Fruit fly (Drosophila melanogaster) whole organism, embryonic: ENCODE measurements around the gene CG1161.

ENCODE experiments used
- Atf3 ChIP-seq: fragments of 200-800 bp; sonication (Bioruptor generic); optimal IDR thresholded peaks from 3 replicates; lab custom pipeline; 2016; ENCODE audit warnings: missing biosample characterization, missing genetic modification characterization
- CG10654 ChIP-seq: fragments of 200-800 bp; sonication (Bioruptor generic); optimal IDR thresholded peaks from 2 replicates; lab custom pipeline; 2016; ENCODE audit warnings: missing biosample characterization, missing genetic modification characterization
- CG11695 ChIP-seq: fragments of 200-800 bp; sonication (Bioruptor generic); IDR thresholded peaks from 3 replicates; pipeline ENCODE4 v1.3.6; 2022; ENCODE audit warnings: missing biosample characterization, missing genetic modification characterization
- CG14050 ChIP-seq: fragments of 200-800 bp; sonication (Bioruptor generic); IDR thresholded peaks from 3 replicates; pipeline ENCODE4 v1.3.6; 2022; ENCODE audit warnings: missing biosample characterization, missing genetic modification characterization
- CG14667 ChIP-seq: fragments of 200-800 bp; sonication (Bioruptor generic); IDR thresholded peaks from 2 replicates; pipeline ENCODE4 v1.3.6; 2022; ENCODE audit warnings: missing biosample characterization, missing genetic modification characterization
- CG15011 ChIP-seq: fragments of 200-800 bp; sonication (Bioruptor generic); optimal IDR thresholded peaks from 3 replicates; lab custom pipeline; 2018; ENCODE audit warnings: missing biosample characterization, mild to moderate bottlenecking, missing genetic modification characterization
- CG15073 ChIP-seq: fragments of 200-800 bp; sonication (Bioruptor generic); optimal IDR thresholded peaks from 2 replicates; lab custom pipeline; 2016; ENCODE audit warnings: missing biosample characterization, missing genetic modification characterization
- CG15601 ChIP-seq: fragments of 200-800 bp; sonication (Bioruptor generic); optimal IDR thresholded peaks from 3 replicates; lab custom pipeline; 2019; ENCODE audit warnings: missing biosample characterization, mild to moderate bottlenecking, missing genetic modification characterization, moderate library complexity
- CG17359 ChIP-seq: fragments of 200-800 bp; sonication (Bioruptor generic); optimal IDR thresholded peaks from 3 replicates; lab custom pipeline; 2018; ENCODE audit warnings: missing biosample characterization, mild to moderate bottlenecking, missing genetic modification characterization, moderate library complexity
- CG17361 ChIP-seq: fragments of 200-800 bp; sonication (Bioruptor generic); IDR thresholded peaks from 3 replicates; pipeline ENCODE4 v1.3.6; 2022; ENCODE audit warnings: missing biosample characterization, missing genetic modification characterization
- CG1792 ChIP-seq: fragments of 200-800 bp; sonication (Bioruptor generic); optimal IDR thresholded peaks from 2 replicates; lab custom pipeline; 2016; ENCODE audit warnings: missing biosample characterization, missing genetic modification characterization
- CG18764 ChIP-seq: fragments of 200-800 bp; sonication (Bioruptor generic); optimal IDR thresholded peaks from 3 replicates; lab custom pipeline; 2016; ENCODE audit warnings: missing biosample characterization, missing genetic modification characterization
- CG2129 ChIP-seq: fragments of 200-800 bp; sonication (Bioruptor generic); IDR thresholded peaks from 2 replicates; pipeline ENCODE4 v1.3.6; 2022; ENCODE audit warnings: missing biosample characterization, missing genetic modification characterization; ENCODE audit not compliant: partially characterized antibody
- CG34422 ChIP-seq: fragments of 200-800 bp; sonication (Bioruptor generic); IDR thresholded peaks from 3 replicates; pipeline ENCODE4 v1.3.6; 2022; ENCODE audit warnings: missing biosample characterization, missing genetic modification characterization
- CG4820 ChIP-seq: fragments of 200-800 bp; sonication (Bioruptor generic); optimal IDR thresholded peaks from 3 replicates; lab custom pipeline; 2016; ENCODE audit warnings: missing biosample characterization, missing genetic modification characterization
- CG5180 ChIP-seq: fragments of 200-800 bp; sonication (Bioruptor generic); optimal IDR thresholded peaks from 3 replicates; lab custom pipeline; 2017; ENCODE audit warnings: missing biosample characterization, missing genetic modification characterization, mild to moderate bottlenecking, moderate library complexity, missing genetic modification reagents
- CG6854 ChIP-seq: fragments of 200-800 bp; sonication (Bioruptor generic); optimal IDR thresholded peaks from 3 replicates; lab custom pipeline; 2017; ENCODE audit warnings: missing biosample characterization, mild to moderate bottlenecking, missing genetic modification characterization
- CG7839 ChIP-seq: fragments of 200-800 bp; sonication (Bioruptor generic); optimal IDR thresholded peaks from 3 replicates; lab custom pipeline; 2018; ENCODE audit warnings: missing biosample characterization, mild to moderate bottlenecking, missing genetic modification characterization, moderate library complexity
- CG7987 ChIP-seq: fragments of 200-800 bp; sonication (Bioruptor generic); optimal IDR thresholded peaks from 2 replicates; lab custom pipeline; 2018; ENCODE audit warnings: missing biosample characterization, mild to moderate bottlenecking, missing genetic modification characterization, moderate library complexity
- CG8359 ChIP-seq: fragments of 200-800 bp; sonication (Bioruptor generic); optimal IDR thresholded peaks from 2 replicates; lab custom pipeline; 2017; ENCODE audit warnings: missing biosample characterization, mild to moderate bottlenecking, missing genetic modification characterization, borderline replicate concordance
- CG9876 ChIP-seq: fragments of 200-800 bp; sonication (Bioruptor generic); optimal IDR thresholded peaks from 2 replicates; lab custom pipeline; 2016; ENCODE audit warnings: missing biosample characterization, missing genetic modification characterization
- Camta ChIP-seq: fragments of 200-800 bp; sonication (Bioruptor generic); optimal IDR thresholded peaks from 2 replicates; lab custom pipeline; 2016; ENCODE audit warnings: missing biosample characterization, missing genetic modification characterization
- Fer1 ChIP-seq: fragments of 200-800 bp; sonication (Bioruptor generic); optimal IDR thresholded peaks from 2 replicates; lab custom pipeline; 2017; ENCODE audit warnings: missing biosample characterization, mild to moderate bottlenecking, missing genetic modification characterization
- Fer2 ChIP-seq: fragments of 200-800 bp; sonication (Bioruptor generic); optimal IDR thresholded peaks from 2 replicates; lab custom pipeline; 2018; ENCODE audit warnings: missing biosample characterization, mild to moderate bottlenecking, missing genetic modification characterization, moderate library complexity
- HLH3B ChIP-seq: fragments of 200-800 bp; sonication (Bioruptor generic); IDR thresholded peaks from 2 replicates; pipeline ENCODE4 v1.3.6; 2022; ENCODE audit warnings: missing biosample characterization, missing genetic modification characterization
- Hr51 ChIP-seq, 2 experiments: fragments of 200-800 bp; sonication (Bioruptor generic); optimal IDR thresholded peaks; 2 replicates in 1 of 2; 3 replicates in 1 of 2; lab custom pipeline; 2016 to 2018; ENCODE audit warnings: missing biosample characterization in 2 of 2, missing genetic modification characterization in 2 of 2, mild to moderate bottlenecking in 1 of 2, moderate library complexity in 1 of 2
- Hsf ChIP-seq: fragments of 200-800 bp; sonication (Bioruptor generic); optimal IDR thresholded peaks from 3 replicates; lab custom pipeline; 2016; ENCODE audit warnings: missing biosample characterization, missing genetic modification characterization
- Max ChIP-seq: fragments of 200-800 bp; sonication (Bioruptor generic); optimal IDR thresholded peaks from 2 replicates; lab custom pipeline; 2016; ENCODE audit warnings: missing biosample characterization, mild to moderate bottlenecking, missing genetic modification characterization
- NFAT ChIP-seq: fragments of 200-800 bp; sonication (Bioruptor generic); IDR thresholded peaks from 2 replicates; pipeline ENCODE4 v1.3.6; 2022; ENCODE audit warnings: missing biosample characterization, missing genetic modification characterization
- NK7.1 ChIP-seq: fragments of 200-800 bp; sonication (Bioruptor generic); optimal IDR thresholded peaks from 3 replicates; lab custom pipeline; 2016; ENCODE audit warnings: missing biosample characterization, missing genetic modification characterization
- NfI ChIP-seq: fragments of 200-800 bp; sonication (Bioruptor generic); optimal IDR thresholded peaks from 3 replicates; lab custom pipeline; 2018; ENCODE audit warnings: missing biosample characterization, mild to moderate bottlenecking, missing genetic modification characterization, moderate library complexity
- Oli ChIP-seq: fragments of 200-800 bp; sonication (Bioruptor generic); optimal IDR thresholded peaks from 2 replicates; lab custom pipeline; 2018; ENCODE audit warnings: missing biosample characterization, mild to moderate bottlenecking, missing genetic modification characterization, moderate library complexity
- Poxn ChIP-seq: fragments of 200-800 bp; sonication (Bioruptor generic); IDR thresholded peaks from 2 replicates; pipeline ENCODE4 v1.3.6; 2022; ENCODE audit warnings: missing biosample characterization, missing genetic modification characterization
- Rx ChIP-seq: fragments of 200-800 bp; sonication (Bioruptor generic); IDR thresholded peaks from 2 replicates; pipeline ENCODE4 v1.3.6; 2022; ENCODE audit warnings: missing biosample characterization, missing genetic modification characterization
- Sry-δ ChIP-seq: fragments of 200-800 bp; sonication (Bioruptor generic); optimal IDR thresholded peaks from 2 replicates; lab custom pipeline; 2016; ENCODE audit warnings: missing biosample characterization, missing genetic modification characterization
- Xrp1 ChIP-seq: fragments of 200-800 bp; sonication (Bioruptor generic); IDR thresholded peaks from 2 replicates; pipeline ENCODE4 v1.3.6; 2022; ENCODE audit warnings: missing biosample characterization, missing genetic modification characterization
- amos ChIP-seq: fragments of 200-800 bp; sonication (Bioruptor generic); IDR thresholded peaks from 2 replicates; pipeline ENCODE4 v1.3.6; 2022; ENCODE audit warnings: missing biosample characterization, missing genetic modification characterization; ENCODE audit not compliant: partially characterized antibody
- aop ChIP-seq: fragments of 200-800 bp; sonication (Bioruptor generic); IDR thresholded peaks from 2 replicates; pipeline ENCODE4 v1.3.6; 2022; ENCODE audit warnings: missing biosample characterization, missing genetic modification characterization
- chinmo ChIP-seq: fragments of 200-800 bp; sonication (Bioruptor generic); IDR thresholded peaks from 4 replicates; pipeline ENCODE4 v1.3.6; 2022; ENCODE audit warnings: missing biosample characterization, missing genetic modification characterization; ENCODE audit not compliant: partially characterized antibody
- dmrt11E ChIP-seq: fragments of 200-800 bp; sonication (Bioruptor generic); optimal IDR thresholded peaks from 3 replicates; lab custom pipeline; 2018; ENCODE audit warnings: missing biosample characterization, mild to moderate bottlenecking, missing genetic modification characterization, moderate library complexity
- fd64A ChIP-seq: fragments of 200-800 bp; sonication (Bioruptor generic); optimal IDR thresholded peaks from 3 replicates; lab custom pipeline; 2018; ENCODE audit warnings: missing biosample characterization, mild to moderate bottlenecking, missing genetic modification characterization
- insv ChIP-seq, 2 experiments: fragments of 200-800 bp; sonication (Bioruptor generic); optimal IDR thresholded peaks; 3 replicates each; lab custom pipeline; 2016 to 2018; ENCODE audit warnings: missing biosample characterization in 2 of 2, missing genetic modification characterization in 2 of 2
- mirr ChIP-seq: fragments of 200-800 bp; sonication (Bioruptor generic); optimal IDR thresholded peaks from 3 replicates; lab custom pipeline; 2018; ENCODE audit warnings: missing biosample characterization, mild to moderate bottlenecking, missing genetic modification characterization
- pfk ChIP-seq: fragments of 200-800 bp; sonication (Bioruptor generic); optimal IDR thresholded peaks from 2 replicates; lab custom pipeline; 2018; ENCODE audit warnings: missing biosample characterization, mild to moderate bottlenecking, missing genetic modification characterization, moderate library complexity
- pho ChIP-seq: fragments of 200-800 bp; sonication (Bioruptor generic); optimal IDR thresholded peaks from 2 replicates; lab custom pipeline; 2016; ENCODE audit warnings: missing biosample characterization, missing genetic modification characterization
- psq ChIP-seq: fragments of 200-800 bp; sonication (Bioruptor generic); optimal IDR thresholded peaks from 2 replicates; lab custom pipeline; 2017; ENCODE audit warnings: missing biosample characterization, missing genetic modification characterization
- sd ChIP-seq: fragments of 200-800 bp; sonication (Bioruptor generic); optimal IDR thresholded peaks from 3 replicates; lab custom pipeline; 2018; ENCODE audit warnings: missing biosample characterization, mild to moderate bottlenecking, missing genetic modification characterization, moderate library complexity
- stwl ChIP-seq: fragments of 200-800 bp; sonication (Bioruptor generic); optimal IDR thresholded peaks from 3 replicates; lab custom pipeline; 2018; ENCODE audit warnings: missing biosample characterization, mild to moderate bottlenecking, missing genetic modification characterization, moderate library complexity
- tio ChIP-seq: fragments of 200-800 bp; sonication (Bioruptor generic); optimal IDR thresholded peaks from 2 replicates; lab custom pipeline; 2017; ENCODE audit warnings: missing biosample characterization, missing genetic modification characterization, inconsistent platforms
- wdn ChIP-seq: fragments of 200-800 bp; sonication (Bioruptor generic); IDR thresholded peaks from 2 replicates; pipeline ENCODE4 v1.3.6; 2022; ENCODE audit warnings: missing biosample characterization, missing genetic modification characterization

The CG1161 gene

dm6 chr3R:5371563-5371962 lies 16.7 kb downstream of the CG1161 start, which contains the start of gene Polr2F (continued):
- TF ChIP-seq Poxn = no peak; the same call in 1 of the 2 replicates
- no peak for TF ChIP-seq CG15073 (GFP tag; lab: Kevin White, UChicago)
- no peak for TF ChIP-seq CG15011 (GFP tag; lab: Kevin White, UChicago)
- peak; percentile 93 for TF ChIP-seq NFAT
- TF ChIP-seq CG4820 (GFP tag; lab: Kevin White, UChicago) = peak; percentile 68
- TF ChIP-seq pho (GFP tag; lab: Kevin White, UChicago) = peak; percentile 91
- TF ChIP-seq Xrp1 (GFP tag; lab: Robert Waterston, UW) = peak; percentile 79
- peak; percentile 45; the same call in 1 of the 2 replicates for TF ChIP-seq Rx
- no peak for TF ChIP-seq fd64A (GFP tag; lab: Kevin White, UChicago)
- peak; percentile 72 for TF ChIP-seq mirr (GFP tag; lab: Kevin White, UChicago)
- peak; percentile 75 for TF ChIP-seq Sry-δ (GFP tag; lab: Kevin White, UChicago)
- TF ChIP-seq CG2129 (GFP tag; lab: Robert Waterston, UW) = no peak
- TF ChIP-seq CG9876 = peak; percentile 93
- TF ChIP-seq pfk (GFP tag; lab: Kevin White, UChicago) = peak; percentile 61
- peak; percentile 19; the same call in 1 of the 3 replicates for TF ChIP-seq CG11695 (GFP tag; lab: Robert Waterston, UW)
- TF ChIP-seq CG18764 (GFP tag; lab: Kevin White, UChicago) = peak; percentile 80
- TF ChIP-seq psq (GFP tag; lab: Kevin White, UChicago) = peak; percentile 54
- TF ChIP-seq stwl (tag; lab: Kevin White, UChicago) = peak; percentile 94
- no peak for TF ChIP-seq wdn
- TF ChIP-seq CG14050 (GFP tag; lab: Robert Waterston, UW) = 0 out of 3 replicates have a peak, but pooled peaks have one; percentile 38
- TF ChIP-seq chinmo = peak; percentile 89
- TF ChIP-seq CG8359 = no peak
- TF ChIP-seq insv (GFP tag; optimal IDR thresholded peaks at IDR 0.05; lab: Kevin White, UChicago) = peak in 1 of 2 experiments; percentile 70
- TF ChIP-seq NfI (GFP tag; lab: Kevin White, UChicago) = peak; percentile 90
- TF ChIP-seq Max = peak; percentile 95
- peak; percentile 29 for TF ChIP-seq Oli
- peak; percentile 68 for TF ChIP-seq CG6854 (GFP tag; lab: Kevin White, UChicago)
- TF ChIP-seq Atf3 = peak; percentile 76
- peak; percentile 82 for TF ChIP-seq CG7987 (GFP tag; lab: Kevin White, UChicago)
- no peak for TF ChIP-seq tio (GFP tag; lab: Kevin White, UChicago)
- peak; percentile 65; the same call in 1 of the 2 replicates for TF ChIP-seq amos (GFP tag; lab: Robert Waterston, UW)
- peak; percentile 74 for TF ChIP-seq CG14667 (GFP tag; lab: Robert Waterston, UW)
- TF ChIP-seq aop = peak; percentile 77
- TF ChIP-seq CG5180 (GFP tag; lab: Kevin White, UChicago) = no peak
- TF ChIP-seq HLH3B (GFP tag; lab: Robert Waterston, UW) = peak; percentile 68
- TF ChIP-seq sd (tag; lab: Kevin White, UChicago) = no peak
- peak; percentile 79 for TF ChIP-seq Fer1 (GFP tag; lab: Kevin White, UChicago)
- peak; percentile 77 for TF ChIP-seq NK7.1 (GFP tag; lab: Kevin White, UChicago)
- TF ChIP-seq Hr51 (GFP tag; optimal IDR thresholded peaks at IDR 0.05; lab: Kevin White, UChicago) = peak; percentile 45 to 94
- TF ChIP-seq CG10654 (GFP tag; lab: Kevin White, UChicago) = peak; percentile 86
- peak; percentile 71 for TF ChIP-seq CG17359 (tag; lab: Kevin White, UChicago)
- TF ChIP-seq CG1792 = peak; percentile 85
- TF ChIP-seq dmrt11E (tag; lab: Kevin White, UChicago) = peak; percentile 65
- peak; percentile 75 for TF ChIP-seq CG7839 (tag; lab: Kevin White, UChicago)
- peak; percentile 62 for TF ChIP-seq CG17361 (GFP tag; lab: Robert Waterston, UW)
- peak; percentile 80 for TF ChIP-seq Camta (GFP tag; lab: Kevin White, UChicago)
- TF ChIP-seq CG15601 (tag; lab: Kevin White, UChicago) = peak; percentile 68
- peak; percentile 92 for TF ChIP-seq Hsf (GFP tag; lab: Kevin White, UChicago)
- peak; percentile 59 for TF ChIP-seq Fer2 (tag; lab: Kevin White, UChicago)
- TF ChIP-seq CG34422 = peak; percentile 87
